Fruit fly (Drosophila melanogaster): ENCODE data around the gene CG11696.

Gene CG11696

DNA sequence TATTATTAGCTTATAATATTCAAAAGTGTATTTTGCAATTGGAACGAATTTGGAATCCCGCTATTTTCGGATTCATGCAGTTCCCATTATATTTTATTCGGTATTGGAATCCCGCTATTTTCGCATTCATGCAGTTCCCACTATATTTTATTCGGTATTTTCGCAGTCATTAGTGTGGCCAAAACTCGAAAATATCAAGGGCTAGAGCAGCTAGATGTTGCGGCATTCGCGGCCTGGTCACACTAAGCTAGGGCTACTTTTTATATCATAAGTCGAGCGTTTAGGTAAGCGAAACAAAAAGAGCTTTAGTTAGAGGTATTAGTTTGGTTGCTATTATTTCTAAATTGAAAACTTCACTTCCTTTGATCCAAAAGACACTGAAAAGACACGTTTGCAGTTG, 5.3 kb downstream of the CG11696 start (continued):
- TF ChIP-seq CG34224 (GFP tag; IDR thresholded peaks at IDR 0.05; ENCODE audit: partially characterized antibody) (peak; percentile 63), sens (GFP tag) (no peak), Rx (GFP tag; IDR thresholded peaks at IDR 0.05) (no peak), CoRest (tag; optimal IDR thresholded peaks at IDR 0.05) (peak; percentile 17), bbx (GFP tag; IDR thresholded peaks at IDR 0.05; ENCODE audit: partially characterized antibody) (peak; percentile 34; the same call in 1 of the 2 replicates), CG2199 (GFP tag; IDR thresholded peaks at IDR 0.05) (no peak), Nf-YB (GFP tag; optimal IDR thresholded peaks at IDR 0.05) (no peak), cas (GFP tag; IDR thresholded peaks at IDR 0.05) (no peak), bowl (GFP tag; IDR thresholded peaks at IDR 0.05) (no peak), tap (tag; optimal IDR thresholded peaks at IDR 0.05) (no peak), CG2678 (tag; optimal IDR thresholded peaks at IDR 0.05) (no peak), wor (GFP tag; IDR thresholded peaks at IDR 0.05) (no peak), gt (GFP tag; IDR thresholded peaks at IDR 0.05) (no peak), CG43689 (GFP tag; IDR thresholded peaks at IDR 0.05) (no peak), HLH3B (GFP tag; IDR thresholded peaks at IDR 0.05) (no peak), Drgx (GFP tag; IDR thresholded peaks at IDR 0.05) (no peak), grau (tag; optimal IDR thresholded peaks at IDR 0.05) (peak; percentile 5), NC2α (GFP tag; optimal IDR thresholded peaks at IDR 0.05) (no peak), CG8765 (GFP tag; IDR thresholded peaks at IDR 0.05) (no peak), btn (GFP tag; optimal IDR thresholded peaks at IDR 0.05) (no peak)

DNA sequence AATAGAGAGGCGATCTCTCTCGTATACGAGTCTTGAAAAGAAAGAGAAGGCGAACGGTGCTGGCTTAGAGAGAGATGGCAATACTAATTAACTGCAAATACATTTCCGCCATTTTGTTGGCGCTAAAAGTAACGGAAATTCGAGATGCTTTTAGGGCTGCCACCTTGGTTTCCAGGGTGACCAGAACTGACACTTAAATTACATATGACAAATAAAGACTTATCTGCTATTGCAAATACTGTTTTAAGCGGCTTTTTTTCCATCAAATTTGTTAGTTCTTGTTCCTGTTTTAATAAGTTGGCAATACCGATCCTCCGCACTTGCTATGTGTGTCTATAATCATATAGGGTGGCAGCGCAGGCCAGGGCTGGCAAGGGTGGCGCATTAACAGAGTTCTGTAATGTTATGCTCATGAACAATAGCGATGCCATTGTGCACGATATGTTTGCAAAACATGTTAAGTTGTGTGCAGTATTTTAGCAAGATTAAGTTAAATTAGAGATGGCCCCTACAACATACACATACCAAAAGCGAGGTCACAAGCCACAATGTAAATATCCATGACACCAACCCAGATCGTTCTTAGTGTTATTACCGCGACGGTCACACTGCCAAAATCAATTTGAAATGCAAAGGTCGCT, 6.8 kb downstream of the CG11696 start, which contains the start of gene nod:
TSS of gene nod (plus strand) at position 573 of the 641 bp plus-strand sequence.
- TF ChIP-seq CG16779 (GFP tag; IDR thresholded peaks at IDR 0.05): no peak
- peak; percentile 65 for TF ChIP-seq dmrt99B (tag; optimal IDR thresholded peaks at IDR 0.05)
- peak; percentile 55 for TF ChIP-seq CG13624 (GFP tag; optimal IDR thresholded peaks at IDR 0.05)
- TF ChIP-seq sug (tag; optimal IDR thresholded peaks at IDR 0.05): peak; percentile 63
- TF ChIP-seq zfh2 (GFP tag; optimal IDR thresholded peaks at IDR 0.05): peak; percentile 82
- 0 out of 2 replicates have a peak, but pooled peaks have one; percentile 30 for TF ChIP-seq rib (GFP tag; IDR thresholded peaks at IDR 0.05)
- no peak for TF ChIP-seq CG17802 (tag; optimal IDR thresholded peaks at IDR 0.05)
- TF ChIP-seq amos (GFP tag; IDR thresholded peaks at IDR 0.05; ENCODE audit: partially characterized antibody): peak; percentile 66
- peak; percentile 0 for TF ChIP-seq CG8089 (GFP tag; optimal IDR thresholded peaks at IDR 0.05)
- no peak for TF ChIP-seq CG4360 (GFP tag; IDR thresholded peaks at IDR 0.05)
- peak; percentile 74 for TF ChIP-seq jumu (GFP tag; optimal IDR thresholded peaks at IDR 0.05)
- TF ChIP-seq CG9609 (GFP tag; optimal IDR thresholded peaks at IDR 0.05): peak; percentile 55
- no peak for TF ChIP-seq CG10431 (GFP tag; optimal IDR thresholded peaks at IDR 0.05)
- peak; percentile 32; the same call in 1 of the 2 replicates for TF ChIP-seq CG5953 (GFP tag; IDR thresholded peaks at IDR 0.05)
- TF ChIP-seq CG6689 (GFP tag; IDR thresholded peaks at IDR 0.05): peak; percentile 47; the same call in 1 of the 2 replicates
- TF ChIP-seq Med (GFP tag): peak; percentile 92
- TF ChIP-seq cas (GFP tag; IDR thresholded peaks at IDR 0.05): peak; percentile 33; the same call in 1 of the 2 replicates
- peak; percentile 61 for TF ChIP-seq CG8290 (GFP tag; optimal IDR thresholded peaks at IDR 0.05)
- TF ChIP-seq CG8290 (tag; optimal IDR thresholded peaks at IDR 0.05): peak; percentile 69 to 87
- TF ChIP-seq luna (GFP tag; optimal IDR thresholded peaks at IDR 0.05): peak; percentile 36
- peak; percentile 18 for TF ChIP-seq trh (GFP tag; optimal IDR thresholded peaks at IDR 0.05)
- TF ChIP-seq dati (GFP tag; IDR thresholded peaks at IDR 0.05): no peak
- TF ChIP-seq CG13296 (GFP tag; optimal IDR thresholded peaks at IDR 0.05): peak; percentile 71
- TF ChIP-seq MBD-R2 (GFP tag; IDR thresholded peaks at IDR 0.05): peak; percentile 85
- TF ChIP-seq inv (GFP tag; IDR thresholded peaks at IDR 0.05; ENCODE audit: partially characterized antibody): peak; percentile 50; the same call in 1 of the 2 replicates
- TF ChIP-seq CG7357 (GFP tag; IDR thresholded peaks at IDR 0.05): peak; percentile 13; the same call in 1 of the 3 replicates
- TF ChIP-seq CG17829 (tag; optimal IDR thresholded peaks at IDR 0.05): peak; percentile 55
- peak; percentile 21 for TF ChIP-seq Deaf1 (tag; optimal IDR thresholded peaks at IDR 0.05)
- 0 out of 3 replicates have a peak, but pooled peaks have one; percentile 48 for TF ChIP-seq CG3726 (GFP tag; IDR thresholded peaks at IDR 0.05)
- TF ChIP-seq Hr51 (GFP tag; optimal IDR thresholded peaks at IDR 0.05): peak; percentile 46 to 58
- TF ChIP-seq CkIIα-i1 (GFP tag; IDR thresholded peaks at IDR 0.05): no peak

Data from whole organism, embryonic.